Worm (Caenorhabditis elegans) whole organism, L1 larva: ENCODE results near the gene E02H1.5.

Source experiments
- C16A3.4 ChIP-seq: fragments of 150-350 bp; optimal IDR thresholded peaks from 2 replicates; lab custom pipeline; 2014; ENCODE audit warnings: missing biosample characterization, missing genetic modification characterization
- C34B4.2 ChIP-seq: sonication (generic microtip); optimal IDR thresholded peaks from 2 replicates; lab custom pipeline; 2017; ENCODE audit warnings: mild to moderate bottlenecking, missing genetic modification characterization, missing compliant biosample characterization
- F16B12.6 ChIP-seq: fragments of 150-350 bp; optimal IDR thresholded peaks from 2 replicates; lab custom pipeline; 2014; ENCODE audit warnings: missing biosample characterization, missing genetic modification characterization
- aha-1 ChIP-seq: fragments of 150-350 bp; optimal IDR thresholded peaks from 2 replicates; lab custom pipeline; 2014; ENCODE audit warnings: missing biosample characterization, missing genetic modification characterization
- ama-1 ChIP-seq: fragments of 150-350 bp; optimal IDR thresholded peaks from 2 replicates; lab custom pipeline; 2014
- ceh-63 ChIP-seq: fragments of 200-800 bp; sonication (Bioruptor generic); optimal IDR thresholded peaks from 2 replicates; lab custom pipeline; 2018; ENCODE audit warnings: mild to moderate bottlenecking, missing genetic modification characterization, missing compliant biosample characterization
- ceh-8 ChIP-seq: fragments of 200-800 bp; sonication (Bioruptor generic); optimal IDR thresholded peaks from 2 replicates; lab custom pipeline; 2018; ENCODE audit warnings: mild to moderate bottlenecking, missing genetic modification characterization, moderate library complexity, missing compliant biosample characterization
- ceh-90 ChIP-seq: sonication (generic microtip); optimal IDR thresholded peaks from 2 replicates; lab custom pipeline; 2016; ENCODE audit warnings: missing genetic modification characterization, missing compliant biosample characterization
- dpl-1 ChIP-seq, 3 experiments: fragments of 150-350 bp in 2 of 3; sonication (generic microtip) in 1 of 3; optimal IDR thresholded peaks; 2 replicates each; lab custom pipeline; 2014 to 2017; ENCODE audit warnings: missing biosample characterization in 3 of 3, missing genetic modification characterization in 3 of 3, missing genetic modification reagents in 3 of 3
- dsc-1 ChIP-seq: sonication (generic microtip); optimal IDR thresholded peaks from 2 replicates; lab custom pipeline; 2016; ENCODE audit warnings: mild to moderate bottlenecking, missing genetic modification characterization, missing compliant biosample characterization
- efl-1 ChIP-seq, 4 experiments: fragments of 150-350 bp; optimal IDR thresholded peaks in 3 of 4; peaks in 1 of 4; 1 replicate in 1 of 4; 2 replicates in 3 of 4; lab custom pipeline; 2014; ENCODE audit warnings: missing biosample characterization in 2 of 4, missing genetic modification characterization in 2 of 4, missing genetic modification reagents in 2 of 4
- efl-3 ChIP-seq: fragments of 200-800 bp; sonication (Bioruptor generic); optimal IDR thresholded peaks from 2 replicates; lab custom pipeline; 2018; ENCODE audit warnings: mild to moderate bottlenecking, missing genetic modification characterization, missing compliant biosample characterization
- egl-27 ChIP-seq, 2 experiments: fragments of 150-350 bp in 1 of 2; sonication (generic microtip); optimal IDR thresholded peaks; 3 replicates each; lab custom pipeline; 2017 to 2018; ENCODE audit warnings: missing biosample characterization in 2 of 2, missing genetic modification characterization in 2 of 2, missing genetic modification reagents in 2 of 2
- elt-2 ChIP-seq: sonication (generic microtip); optimal IDR thresholded peaks from 2 replicates; lab custom pipeline; 2016; ENCODE audit warnings: missing genetic modification characterization, mild to moderate bottlenecking, inconsistent platforms, missing compliant biosample characterization, missing genetic modification reagents
- elt-3 ChIP-seq, 6 experiments: fragments of 150-350 bp in 1 of 6; sonication (generic microtip); optimal IDR thresholded peaks; 2 replicates each; lab custom pipeline; 2017 to 2018; ENCODE audit warnings: missing biosample characterization in 6 of 6, missing genetic modification characterization in 6 of 6, inconsistent platforms in 1 of 6
- ets-5 ChIP-seq: fragments of 200-800 bp; sonication (Bioruptor generic); IDR thresholded peaks from 2 replicates; pipeline ENCODE4 v1.3.6; 2022; ENCODE audit warnings: missing genetic modification characterization, missing compliant biosample characterization
- fkh-10 ChIP-seq: sonication (generic microtip); optimal IDR thresholded peaks from 2 replicates; lab custom pipeline; 2017; ENCODE audit warnings: missing biosample characterization, missing genetic modification reagents, missing genetic modification characterization
- fkh-4 ChIP-seq: sonication (generic microtip); optimal IDR thresholded peaks from 2 replicates; lab custom pipeline; 2016; ENCODE audit warnings: missing compliant biosample characterization, missing genetic modification characterization, borderline replicate concordance
- grh-1 ChIP-seq: fragments of 200-800 bp; sonication (Bioruptor generic); IDR thresholded peaks from 2 replicates; pipeline ENCODE4 v1.3.6; 2022; ENCODE audit warnings: missing genetic modification reagents, missing genetic modification characterization, missing compliant biosample characterization
- hlh-17 ChIP-seq: fragments of 200-800 bp; sonication (Bioruptor generic); optimal IDR thresholded peaks from 2 replicates; lab custom pipeline; 2018; ENCODE audit warnings: missing genetic modification characterization, mild to moderate bottlenecking, missing compliant biosample characterization, moderate library complexity, borderline replicate concordance
- hlh-4 ChIP-seq: sonication (generic microtip); optimal IDR thresholded peaks from 2 replicates; lab custom pipeline; 2016; ENCODE audit warnings: mild to moderate bottlenecking, missing genetic modification characterization, missing compliant biosample characterization
- isw-1 ChIP-seq: fragments of 200-800 bp; sonication (Bioruptor generic); IDR thresholded peaks from 2 replicates; pipeline ENCODE4 v1.3.6; 2022; ENCODE audit warnings: missing genetic modification characterization, missing compliant biosample characterization
- lin-14 ChIP-seq: fragments of 200-800 bp; sonication (Bioruptor generic); optimal IDR thresholded peaks from 2 replicates; lab custom pipeline; 2018; ENCODE audit warnings: mild to moderate bottlenecking, missing genetic modification characterization, moderate library complexity, missing compliant biosample characterization
- lin-15B ChIP-seq: fragments of 150-350 bp; sonication (generic microtip); optimal IDR thresholded peaks from 3 replicates; lab custom pipeline; 2014; ENCODE audit warnings: missing biosample characterization, missing genetic modification characterization
- lir-3 ChIP-seq: sonication (generic microtip); optimal IDR thresholded peaks from 2 replicates; lab custom pipeline; 2016; ENCODE audit warnings: mild to moderate bottlenecking, missing genetic modification characterization, moderate library complexity, missing compliant biosample characterization; ENCODE audit not compliant: poor library complexity
- lsy-2 ChIP-seq, 2 experiments: fragments of 150-350 bp; optimal IDR thresholded peaks; 2 replicates each; lab custom pipeline; 2014; ENCODE audit warnings: missing biosample characterization in 2 of 2, missing genetic modification characterization in 2 of 2
- mep-1 ChIP-seq: fragments of 150-350 bp; optimal IDR thresholded peaks from 2 replicates; lab custom pipeline; 2014; ENCODE audit warnings: missing biosample characterization, missing genetic modification characterization
- nhr-11 ChIP-seq: fragments of 150-350 bp; optimal IDR thresholded peaks from 2 replicates; lab custom pipeline; 2014; ENCODE audit warnings: missing biosample characterization, missing genetic modification characterization
- nhr-19 ChIP-seq: fragments of 200-800 bp; sonication (Bioruptor generic); conservative IDR thresholded peaks from 2 replicates; pipeline ENCODE4 v1.3.6; 2022; ENCODE audit warnings: missing genetic modification characterization, missing compliant biosample characterization
- nhr-237 ChIP-seq: fragments of 150-350 bp; optimal IDR thresholded peaks from 2 replicates; lab custom pipeline; 2014; ENCODE audit warnings: missing biosample characterization, missing genetic modification characterization
- nhr-71 ChIP-seq: sonication (generic microtip); optimal IDR thresholded peaks from 2 replicates; lab custom pipeline; 2016; ENCODE audit warnings: mild to moderate bottlenecking, missing genetic modification characterization, moderate library complexity, missing compliant biosample characterization
- nhr-76 ChIP-seq: sonication (generic microtip); optimal IDR thresholded peaks from 2 replicates; lab custom pipeline; 2017; ENCODE audit warnings: missing biosample characterization, missing genetic modification characterization
- nhr-77 ChIP-seq: fragments of 150-350 bp; optimal IDR thresholded peaks from 2 replicates; lab custom pipeline; 2014; ENCODE audit warnings: missing biosample characterization, missing genetic modification characterization
- nhr-85 ChIP-seq: sonication (generic microtip); peaks from one replicate; lab custom pipeline; 2016; ENCODE audit warnings: missing genetic modification characterization, inconsistent platforms, missing compliant biosample characterization
- nhr-90 ChIP-seq: sonication (generic microtip); optimal IDR thresholded peaks from 2 replicates; lab custom pipeline; 2016; ENCODE audit warnings: mild to moderate bottlenecking, missing genetic modification characterization, missing compliant biosample characterization; ENCODE audit not compliant: poor library complexity
- pag-3 ChIP-seq: sonication (generic microtip); optimal IDR thresholded peaks from 2 replicates; lab custom pipeline; 2017; ENCODE audit warnings: missing genetic modification characterization, mild to moderate bottlenecking, missing compliant biosample characterization, antibody characterized with exemption, borderline replicate concordance; ENCODE audit not compliant: insufficient read depth
- pax-3 ChIP-seq: fragments of 200-800 bp; sonication (Bioruptor generic); optimal IDR thresholded peaks from 2 replicates; lab custom pipeline; 2018; ENCODE audit warnings: mild to moderate bottlenecking, missing genetic modification characterization, moderate library complexity, missing compliant biosample characterization
- pqm-1 ChIP-seq: sonication (generic microtip); optimal IDR thresholded peaks from 3 replicates; lab custom pipeline; 2017; ENCODE audit warnings: missing biosample characterization, missing genetic modification characterization
- rnt-1 ChIP-seq: sonication (generic microtip); optimal IDR thresholded peaks from 2 replicates; lab custom pipeline; 2016; ENCODE audit warnings: mild to moderate bottlenecking, missing genetic modification characterization, moderate library complexity, missing compliant biosample characterization
- snpc-4 ChIP-seq: fragments of 150-350 bp; optimal IDR thresholded peaks from 2 replicates; lab custom pipeline; 2014; ENCODE audit warnings: missing biosample characterization, missing genetic modification characterization
- snu-23 ChIP-seq: sonication (generic microtip); optimal IDR thresholded peaks from 2 replicates; lab custom pipeline; 2016; ENCODE audit warnings: missing genetic modification characterization, missing compliant biosample characterization
- sox-4 ChIP-seq: sonication (generic microtip); optimal IDR thresholded peaks from 2 replicates; lab custom pipeline; 2016; ENCODE audit warnings: missing genetic modification characterization, missing compliant biosample characterization
- sptf-1 ChIP-seq: fragments of 150-350 bp; optimal IDR thresholded peaks from 2 replicates; lab custom pipeline; 2014; ENCODE audit warnings: missing biosample characterization, missing genetic modification characterization
- sup-37 ChIP-seq: fragments of 200-800 bp; sonication (Bioruptor generic); optimal IDR thresholded peaks from 2 replicates; lab custom pipeline; 2018; ENCODE audit warnings: mild to moderate bottlenecking, missing genetic modification characterization, missing compliant biosample characterization
- tlp-1 ChIP-seq: fragments of 150-350 bp; optimal IDR thresholded peaks from 2 replicates; lab custom pipeline; 2014; ENCODE audit warnings: missing biosample characterization, missing genetic modification characterization
- unc-62 ChIP-seq: fragments of 150-350 bp; optimal IDR thresholded peaks from 2 replicates; lab custom pipeline; 2014; ENCODE audit warnings: missing biosample characterization, missing genetic modification reagents, missing genetic modification characterization
- unc-86 ChIP-seq: sonication (generic microtip); optimal IDR thresholded peaks from 2 replicates; lab custom pipeline; 2016; ENCODE audit warnings: missing genetic modification characterization, missing compliant biosample characterization
- unc-98 ChIP-seq: fragments of 200-800 bp; sonication (Bioruptor generic); IDR thresholded peaks from 2 replicates; pipeline ENCODE4 v1.3.6; 2022; ENCODE audit warnings: missing genetic modification characterization, missing compliant biosample characterization
- vab-15 ChIP-seq: sonication (generic microtip); optimal IDR thresholded peaks from 2 replicates; lab custom pipeline; 2017; ENCODE audit warnings: missing genotype, mild to moderate bottlenecking, missing genetic modification characterization, missing compliant biosample characterization
- xbp-1 ChIP-seq: sonication (generic microtip); optimal IDR thresholded peaks from 2 replicates; lab custom pipeline; 2016; ENCODE audit warnings: missing genetic modification characterization, missing compliant biosample characterization
- zag-1 ChIP-seq: fragments of 150-350 bp; optimal IDR thresholded peaks from 2 replicates; lab custom pipeline; 2014; ENCODE audit warnings: missing biosample characterization, missing genetic modification characterization
- ztf-11 ChIP-seq, 2 experiments: sonication (generic microtip); optimal IDR thresholded peaks; 2 replicates each; lab custom pipeline; 2016 to 2017; ENCODE audit warnings: missing genetic modification characterization in 2 of 2, missing biosample characterization in 1 of 2, missing compliant biosample characterization in 1 of 2

E02H1.5 gene

ce11 chrII:9601069-9601468 is 6.0 kb downstream of the E02H1.5 start:
- TF ChIP-seq nhr-71 (tag; lab: Kevin White, UChicago) (peak; percentile 93), hlh-17 (GFP tag; lab: Kevin White, UChicago) (no peak), fkh-10 (GFP tag; lab: Kevin White, UChicago) (no peak), efl-1 (optimal IDR thresholded peaks at IDR 0.05; lab: Kevin White, UChicago) (peak; percentile 25 to 52), efl-1 (GFP tag; optimal IDR thresholded peaks at IDR 0.05 in 1 of 2; lab: Kevin White, UChicago) (no peak), elt-2 (tag; lab: Kevin White, UChicago) (no peak), grh-1 (GFP tag; lab: Robert Waterston, UW) (peak; percentile 55), pqm-1 (no peak), ets-5 (GFP tag; lab: Robert Waterston, UW) (no peak), C16A3.4 (peak; percentile 61), unc-86 (tag; lab: Kevin White, UChicago) (no peak), pax-3 (tag; lab: Kevin White, UChicago) (no peak), ama-1 (lab: Kevin White, UChicago) (peak; percentile 2), unc-98 (GFP tag; lab: Robert Waterston, UW) (no peak), xbp-1 (tag; lab: Kevin White, UChicago) (peak; percentile 61), egl-27 (tag; optimal IDR thresholded peaks at IDR 0.05; lab: Kevin White, UChicago) (no peak), sox-4 (tag; lab: Kevin White, UChicago) (no peak), nhr-76 (no peak), aha-1 (tag; lab: Kevin White, UChicago) (no peak), pag-3 (tag; lab: Kevin White, UChicago) (no peak), hlh-4 (no peak), unc-62 (GFP tag; lab: Kevin White, UChicago) (no peak), lin-14 (peak; percentile 96), nhr-11 (tag; lab: Kevin White, UChicago) (peak; percentile 88), C34B4.2 (tag; lab: Kevin White, UChicago) (no peak), mep-1 (tag; lab: Kevin White, UChicago) (peak; percentile 83), snpc-4 (tag; lab: Kevin White, UChicago) (no peak), rnt-1 (peak; percentile 67), elt-3 (tag; optimal IDR thresholded peaks at IDR 0.05; lab: Kevin White, UChicago) (peak in 3 of 6 experiments; percentile 38 to 96 (median 89)), vab-15 (tag; lab: Kevin White, UChicago) (no peak), lir-3 (peak; percentile 63), nhr-77 (no peak), nhr-85 (peak; percentile 98), efl-3 (GFP tag; lab: Kevin White, UChicago) (no peak), sptf-1 (tag; lab: Kevin White, UChicago) (no peak), dsc-1 (tag; lab: Kevin White, UChicago) (no peak), ceh-90 (no peak), dpl-1 (GFP tag; optimal IDR thresholded peaks at IDR 0.05; lab: Kevin White, UChicago) (peak; percentile 24 to 54 (median 39)), lsy-2 (tag; optimal IDR thresholded peaks at IDR 0.05; lab: Kevin White, UChicago) (peak; percentile 68 to 74), ceh-63 (no peak), lin-15B (no peak), isw-1 (no peak), tlp-1 (no peak), fkh-4 (tag; lab: Kevin White, UChicago) (no peak), ztf-11 (tag; optimal IDR thresholded peaks at IDR 0.05; lab: Kevin White, UChicago) (no peak), nhr-237 (no peak), zag-1 (tag; lab: Kevin White, UChicago) (no peak), snu-23 (GFP tag; lab: Kevin White, UChicago) (peak; percentile 88), ceh-8 (GFP tag; lab: Kevin White, UChicago) (no peak), sup-37 (GFP tag; lab: Kevin White, UChicago) (peak; percentile 37), nhr-19 (peak; percentile 94), F16B12.6 (tag; lab: Kevin White, UChicago) (no peak), nhr-90 (tag; lab: Kevin White, UChicago) (peak; percentile 87)
